Fruit fly (Drosophila melanogaster): ENCODE results near the gene VhaM9.7-d.

VhaM9.7-d gene

dm6 chr3R:17018902-17019527 lies 44.0 kb downstream of the VhaM9.7-d start (continued):
- TF ChIP-seq Sox102F (GFP tag; optimal IDR thresholded peaks at IDR 0.05) (no peak), CG8632 (GFP tag; optimal IDR thresholded peaks at IDR 0.05) (peak; percentile 1), eg (GFP tag; IDR thresholded peaks at IDR 0.05) (no peak), vri (GFP tag; optimal IDR thresholded peaks at IDR 0.05) (no peak), CG3032 (tag; optimal IDR thresholded peaks at IDR 0.05) (peak; percentile 24), esn (GFP tag; optimal IDR thresholded peaks at IDR 0.05) (no peak), CG10631 (GFP tag; optimal IDR thresholded peaks at IDR 0.05) (peak; percentile 31), CG1621 (tag; optimal IDR thresholded peaks at IDR 0.05) (peak; percentile 26), fkh (GFP tag; optimal IDR thresholded peaks at IDR 0.05) (no peak), dac (GFP tag; optimal IDR thresholded peaks at IDR 0.05) (no peak), CG9139 (GFP tag; optimal IDR thresholded peaks at IDR 0.05) (peak; percentile 56), CG8319 (GFP tag; optimal IDR thresholded peaks at IDR 0.05) (no peak), CG34406 (GFP tag; optimal IDR thresholded peaks at IDR 0.05) (no peak), dsx (GFP tag; optimal IDR thresholded peaks at IDR 0.05; ENCODE audit: poor library complexity, severe bottlenecking) (peak; percentile 57), Hr4 (GFP tag; optimal IDR thresholded peaks at IDR 0.05) (peak; percentile 22), CG32006 (GFP tag; optimal IDR thresholded peaks at IDR 0.05) (no peak), Ets21C (GFP tag; optimal IDR thresholded peaks at IDR 0.05) (no peak), ss (GFP tag; optimal IDR thresholded peaks at IDR 0.05) (peak; percentile 55 to 59), Smox (GFP tag; optimal IDR thresholded peaks at IDR 0.05) (no peak), CG3919 (GFP tag; optimal IDR thresholded peaks at IDR 0.05) (no peak), CG6854 (GFP tag; optimal IDR thresholded peaks at IDR 0.05) (no peak), CG6792 (GFP tag; optimal IDR thresholded peaks at IDR 0.05) (no peak)

dm6 chr3R:17020956-17021355 lies 46.0 kb downstream of the VhaM9.7-d start, which contains the start of gene Adsl:
TSS of gene Adsl (minus strand) at chr3R:17021120.
- TF ChIP-seq CG31627 (GFP tag; optimal IDR thresholded peaks at IDR 0.05) (peak; percentile 18), eg (GFP tag; IDR thresholded peaks at IDR 0.05) (peak; percentile 31; the same call in 1 of the 3 replicates), Eip78C (GFP tag) (peak; percentile 90), CG3032 (tag; optimal IDR thresholded peaks at IDR 0.05) (no peak), CG11902 (GFP tag; optimal IDR thresholded peaks at IDR 0.05) (no peak), svp (GFP tag) (peak; percentile 73), CG1621 (tag; optimal IDR thresholded peaks at IDR 0.05) (peak; percentile 56), fd85E (GFP tag; optimal IDR thresholded peaks at IDR 0.05) (peak; percentile 44), Met (GFP tag; optimal IDR thresholded peaks at IDR 0.05) (peak; percentile 67), CG6808 (GFP tag; optimal IDR thresholded peaks at IDR 0.05) (peak; percentile 56), Sox14 (GFP tag; optimal IDR thresholded peaks at IDR 0.05) (peak; percentile 18), CG7368 (GFP tag; optimal IDR thresholded peaks at IDR 0.05) (peak; percentile 26), CG34406 (GFP tag; optimal IDR thresholded peaks at IDR 0.05) (peak; percentile 62), Eip75B (GFP tag; optimal IDR thresholded peaks at IDR 0.05) (peak; percentile 60), CG10669 (GFP tag; optimal IDR thresholded peaks at IDR 0.05) (peak; percentile 30), Hr38 (GFP tag; optimal IDR thresholded peaks at IDR 0.05) (no peak), CG11762 (GFP tag; optimal IDR thresholded peaks at IDR 0.05; ENCODE audit: insufficient read depth) (peak; percentile 31), CG32006 (GFP tag; optimal IDR thresholded peaks at IDR 0.05) (no peak), CG16779 (tag; optimal IDR thresholded peaks at IDR 0.05) (peak; percentile 23), OdsH (GFP tag; optimal IDR thresholded peaks at IDR 0.05) (peak; percentile 24), dsx (GFP tag; optimal IDR thresholded peaks at IDR 0.05; ENCODE audit: poor library complexity, severe bottlenecking) (peak; percentile 43), achi (GFP tag; optimal IDR thresholded peaks at IDR 0.05) (no peak), spab (GFP tag; optimal IDR thresholded peaks at IDR 0.05) (peak; percentile 27), CG8632 (GFP tag; optimal IDR thresholded peaks at IDR 0.05) (peak; percentile 36), CG8319 (GFP tag; optimal IDR thresholded peaks at IDR 0.05) (peak; percentile 28), Hr39 (GFP tag; optimal IDR thresholded peaks at IDR 0.05) (no peak), Blimp-1 (GFP tag; optimal IDR thresholded peaks at IDR 0.05) (peak; percentile 27), net (GFP tag; optimal IDR thresholded peaks at IDR 0.05) (peak; percentile 65), lz (GFP tag; optimal IDR thresholded peaks at IDR 0.05) (peak; percentile 60), salr (GFP tag; optimal IDR thresholded peaks at IDR 0.05) (peak in 1 of 2 experiments; percentile 36), pdm3 (GFP tag; optimal IDR thresholded peaks at IDR 0.05) (peak; percentile 46), fkh (GFP tag; optimal IDR thresholded peaks at IDR 0.05) (no peak), Lpt (GFP tag; optimal IDR thresholded peaks at IDR 0.05) (no peak), CG6163 (GFP tag; IDR thresholded peaks at IDR 0.05) (peak; percentile 45; the same call in 1 of the 3 replicates), CG6276 (GFP tag; optimal IDR thresholded peaks at IDR 0.05) (no peak), CG6792 (GFP tag; optimal IDR thresholded peaks at IDR 0.05) (peak; percentile 38), CG9139 (GFP tag; optimal IDR thresholded peaks at IDR 0.05) (peak; percentile 34)
